Worm (Caenorhabditis elegans) whole organism, early embryonic: ENCODE results near the gene Y60C6A.2.
"Not testable (repeated sequence)": the region's sequence is repeated elsewhere in the genome, so short reads cannot be mapped to it uniquely, and the experiment has no call there.

ENCODE experiments used
- B0310.2 ChIP-seq: sonication (generic microtip); optimal IDR thresholded peaks from 2 replicates; lab custom pipeline; 2016; ENCODE audit warnings: mild to moderate bottlenecking, missing genetic modification characterization, missing compliant biosample characterization
- F13C5.2 ChIP-seq: sonication (generic microtip); optimal IDR thresholded peaks from 2 replicates; lab custom pipeline; 2017; ENCODE audit warnings: mild to moderate bottlenecking, missing genetic modification characterization, inconsistent platforms, missing compliant biosample characterization
- aly-1 ChIP-seq: sonication (generic microtip); optimal IDR thresholded peaks from 2 replicates; lab custom pipeline; 2016; ENCODE audit warnings: missing genetic modification characterization, missing compliant biosample characterization
- ama-1 ChIP-seq: fragments of 150-350 bp; optimal IDR thresholded peaks from 2 replicates; lab custom pipeline; 2014
- ceh-13 ChIP-seq: fragments of 200-800 bp; sonication (Bioruptor generic); optimal IDR thresholded peaks from 2 replicates; lab custom pipeline; 2018; ENCODE audit warnings: mild to moderate bottlenecking, missing genetic modification characterization, missing compliant biosample characterization
- ceh-36 ChIP-seq: sonication (generic microtip); optimal IDR thresholded peaks from 2 replicates; lab custom pipeline; 2016; ENCODE audit warnings: missing genetic modification characterization, inconsistent platforms, missing compliant biosample characterization
- ets-7 ChIP-seq: sonication (generic microtip); optimal IDR thresholded peaks from 2 replicates; lab custom pipeline; 2016; ENCODE audit warnings: missing genotype, missing genetic modification characterization, missing compliant biosample characterization
- flt-1 ChIP-seq: fragments of 200-800 bp; sonication (Bioruptor generic); IDR thresholded peaks from 2 replicates; pipeline ENCODE4 v1.3.6; 2022; ENCODE audit warnings: missing genetic modification characterization, missing compliant biosample characterization
- hmbx-1 ChIP-seq: sonication (generic microtip); optimal IDR thresholded peaks from 2 replicates; lab custom pipeline; 2016; ENCODE audit warnings: mild to moderate bottlenecking, missing genetic modification characterization, missing compliant biosample characterization
- hmg-4 ChIP-seq: fragments of 200-800 bp; sonication (Bioruptor generic); optimal IDR thresholded peaks from 2 replicates; lab custom pipeline; 2018; ENCODE audit warnings: mild to moderate bottlenecking, missing genetic modification characterization, missing compliant biosample characterization
- hnd-1 ChIP-seq: sonication (generic microtip); optimal IDR thresholded peaks from 2 replicates; lab custom pipeline; 2016; ENCODE audit warnings: missing genetic modification characterization, missing compliant biosample characterization
- pes-1 ChIP-seq: fragments of 200-800 bp; sonication (Bioruptor generic); IDR thresholded peaks from 2 replicates; pipeline ENCODE4 v1.3.6; 2022; ENCODE audit warnings: missing genetic modification reagents, missing genetic modification characterization, missing compliant biosample characterization
- scrt-1 ChIP-seq: fragments of 200-800 bp; sonication (Bioruptor generic); IDR thresholded peaks from 2 replicates; pipeline ENCODE4 v1.3.6; 2022; ENCODE audit warnings: missing genetic modification characterization, missing compliant biosample characterization
- sea-1 ChIP-seq: fragments of 200-800 bp; sonication (Bioruptor generic); conservative IDR thresholded peaks from 2 replicates; pipeline ENCODE4 v1.3.6; 2022; ENCODE audit warnings: missing genetic modification characterization, missing compliant biosample characterization
- tbx-11 ChIP-seq: fragments of 200-800 bp; sonication (Bioruptor generic); IDR thresholded peaks from 2 replicates; pipeline ENCODE4 v1.3.6; 2022; ENCODE audit warnings: missing genetic modification characterization, missing compliant biosample characterization
- tbx-37 ChIP-seq: fragments of 200-800 bp; sonication (Bioruptor generic); conservative IDR thresholded peaks from 2 replicates; pipeline ENCODE4 v1.3.6; 2022; ENCODE audit warnings: missing genetic modification reagents, missing genetic modification characterization, missing compliant biosample characterization
- tra-4 ChIP-seq: sonication (generic microtip); optimal IDR thresholded peaks from 2 replicates; lab custom pipeline; 2017; ENCODE audit warnings: missing genetic modification characterization, missing compliant biosample characterization

Y60C6A.2 gene

ce11 chrV:4769633-4770032 lies 15.6 kb downstream of the Y60C6A.2 start, which contains the start of gene C18G1.9:
Gene C18G1.9 (minus strand): TSS chrV:4769733.
- TF ChIP-seq ets-7 (tag; lab: Kevin White, UChicago) (no peak), ama-1 (lab: Kevin White, UChicago) (no peak), tra-4 (tag; lab: Kevin White, UChicago) (no peak), pes-1 (GFP tag; lab: Robert Waterston, UW) (no peak), sea-1 (GFP tag; lab: Robert Waterston, UW) (no peak), ceh-36 (tag; lab: Kevin White, UChicago) (no peak)

ce11 chrV:4766501-4766900 lies 18.7 kb downstream of the Y60C6A.2 start, which contains the start of gene C18G1.8:
Gene C18G1.8 (minus strand): TSS chrV:4766601.
- TF ChIP-seq flt-1 (no peak), tra-4 (tag; lab: Kevin White, UChicago) (no peak), aly-1 (tag; lab: Kevin White, UChicago) (no peak), ceh-36 (tag; lab: Kevin White, UChicago) (no peak), pes-1 (GFP tag; lab: Robert Waterston, UW) (no peak), ceh-13 (GFP tag; lab: Kevin White, UChicago) (no peak), tbx-37 (no peak), ets-7 (tag; lab: Kevin White, UChicago) (no peak), hnd-1 (no peak), F13C5.2 (tag; lab: Kevin White, UChicago) (no peak), B0310.2 (no peak), sea-1 (GFP tag; lab: Robert Waterston, UW) (no peak), hmbx-1 (tag; lab: Kevin White, UChicago) (no peak), ama-1 (lab: Kevin White, UChicago) (no peak), hmg-4 (GFP tag; lab: Kevin White, UChicago) (no peak), tbx-11 (GFP tag; lab: Robert Waterston, UW) (no peak), scrt-1 (GFP tag; lab: Robert Waterston, UW) (no peak)

- not testable (repeated sequence) for TF ChIP-seq B0310.2; hnd-1; hmg-4 (GFP tag; lab: Kevin White, UChicago)
Observed at ce11 chrV:4760674-4761073, 24.6 kb downstream of the Y60C6A.2 start, which contains the start of gene bgnt-1.4. Gene bgnt-1.4 (plus strand): TSS chrV:4760974.

DNA sequence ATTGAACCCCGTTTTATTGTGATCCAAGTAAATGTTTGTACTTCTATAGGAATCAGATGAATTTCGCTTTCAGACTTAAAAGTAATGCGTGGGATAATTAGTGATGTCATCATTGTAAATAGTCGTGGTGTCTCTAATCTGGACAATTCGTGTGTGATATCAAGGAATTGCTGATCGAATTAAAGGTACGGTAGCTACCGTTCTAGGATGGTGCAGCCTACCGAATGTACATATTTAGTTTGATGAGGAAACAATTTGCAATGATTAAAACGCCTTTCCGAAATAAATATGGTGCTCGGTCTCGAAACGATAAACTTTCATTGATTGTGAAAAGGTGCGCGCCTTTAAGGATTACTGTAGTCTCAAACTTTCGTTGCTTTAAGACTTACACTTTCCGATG lies 26.7 kb downstream of the Y60C6A.2 start:
- TF ChIP-seq ceh-13 (GFP tag; lab: Kevin White, UChicago) (no peak), sea-1 (GFP tag; lab: Robert Waterston, UW) (no peak), hmg-4 (GFP tag; lab: Kevin White, UChicago) (no peak)

- no peak for TF ChIP-seq aly-1 (tag; lab: Kevin White, UChicago)
- no peak for TF ChIP-seq ets-7 (tag; lab: Kevin White, UChicago)
Observed at ce11 chrV:4758019-4758418, 27.2 kb downstream of the Y60C6A.2 start.

DNA sequence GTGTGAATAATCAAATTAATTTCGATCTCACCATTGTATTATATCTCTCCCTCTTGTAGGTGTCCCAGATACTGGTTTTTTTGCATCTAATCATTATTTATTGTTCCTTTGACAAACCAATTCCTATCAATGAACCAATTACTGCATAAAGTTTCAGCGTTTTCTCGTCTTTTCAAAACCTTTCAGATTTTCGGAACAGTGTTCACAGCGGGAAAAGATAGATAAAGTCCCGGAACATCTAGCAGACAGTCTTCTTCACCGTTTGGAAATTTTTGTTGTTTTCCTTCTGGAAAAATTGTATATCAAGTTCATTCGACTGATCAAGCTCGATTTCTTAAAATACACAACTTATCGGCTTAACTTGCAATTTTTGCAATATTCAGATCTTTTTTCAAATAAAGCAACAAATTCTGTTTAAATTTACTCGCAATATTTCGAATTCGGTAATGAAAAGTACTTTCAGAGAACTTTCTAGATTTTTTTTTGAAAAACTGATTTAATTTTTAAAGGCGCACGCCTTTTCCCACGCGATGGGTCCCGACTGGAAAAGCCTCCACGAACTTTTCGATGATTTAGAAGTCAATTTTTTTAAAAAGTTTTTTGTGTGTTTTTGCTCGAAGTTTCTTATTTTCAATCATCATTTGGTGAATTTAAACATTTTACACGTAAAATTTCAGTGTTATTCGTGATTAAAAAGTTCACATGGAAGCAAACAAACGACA lies 29.8 kb downstream of the Y60C6A.2 start, which contains the start of gene pgl-3:
Gene pgl-3, plus strand, starts transcription at position 672 of the 722 bp plus-strand sequence.
- TF ChIP-seq ets-7 (tag; lab: Kevin White, UChicago) (no peak), hnd-1 (no peak), hmbx-1 (tag; lab: Kevin White, UChicago) (no peak), sea-1 (GFP tag; lab: Robert Waterston, UW) (no peak), scrt-1 (GFP tag; lab: Robert Waterston, UW) (no peak), tbx-37 (no peak), pes-1 (GFP tag; lab: Robert Waterston, UW) (no peak), B0310.2 (no peak), ceh-36 (tag; lab: Kevin White, UChicago) (no peak), flt-1 (no peak)

- TF ChIP-seq ets-7 (tag; lab: Kevin White, UChicago) (no peak), sea-1 (GFP tag; lab: Robert Waterston, UW) (no peak), F13C5.2 (tag; lab: Kevin White, UChicago) (no peak), tbx-37 (no peak)
Observed at ce11 chrV:4754684-4755211, 30.5 kb downstream of the Y60C6A.2 start.

DNA sequence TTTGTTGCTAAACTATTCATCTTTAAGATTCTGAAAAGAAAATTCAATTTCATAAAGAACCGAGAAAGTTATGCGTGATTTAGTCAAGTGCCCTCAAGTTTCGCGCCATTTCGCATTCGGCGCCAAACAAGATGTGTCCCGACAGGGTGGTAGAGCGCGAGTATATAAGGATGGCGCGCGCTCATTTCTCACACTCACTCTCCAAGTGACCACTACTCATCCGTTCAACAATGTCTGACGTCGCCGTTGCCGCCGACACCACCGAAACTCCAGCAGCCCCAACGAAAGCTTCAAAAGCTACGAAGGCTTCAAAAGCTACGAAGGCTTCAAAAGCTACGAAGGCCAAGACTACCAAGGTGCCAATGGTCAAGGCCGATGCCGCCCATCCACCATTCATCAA lies 31.1 kb downstream of the Y60C6A.2 start, which contains the start of gene hil-4:
Gene hil-4, plus strand, starts transcription at position 191 of the 400 bp plus-strand sequence.
- TF ChIP-seq ama-1 (lab: Kevin White, UChicago) (no peak), scrt-1 (GFP tag; lab: Robert Waterston, UW) (no peak), hnd-1 (no peak), ceh-13 (GFP tag; lab: Kevin White, UChicago) (no peak), F13C5.2 (tag; lab: Kevin White, UChicago) (no peak), ceh-36 (tag; lab: Kevin White, UChicago) (no peak), ets-7 (tag; lab: Kevin White, UChicago) (no peak), tra-4 (tag; lab: Kevin White, UChicago) (no peak), sea-1 (GFP tag; lab: Robert Waterston, UW) (no peak), flt-1 (no peak), hmbx-1 (tag; lab: Kevin White, UChicago) (no peak), aly-1 (tag; lab: Kevin White, UChicago) (no peak), hmg-4 (GFP tag; lab: Kevin White, UChicago) (no peak), tbx-11 (GFP tag; lab: Robert Waterston, UW) (no peak), pes-1 (GFP tag; lab: Robert Waterston, UW) (no peak), B0310.2 (no peak)
